Worm (Caenorhabditis elegans): Measurements from ENCODE around the gene hpo-34.

hpo-34 gene

ce11 chrX:11482134-11482533 lies 36.7 kb downstream of the hpo-34 start:
- TF ChIP-seq ceh-43 (GFP tag; optimal IDR thresholded peaks at IDR 0.05) (no peak), lin-13 (tag; optimal IDR thresholded peaks at IDR 0.05) (no peak), unc-120 (tag; optimal IDR thresholded peaks at IDR 0.05; ENCODE audit: poor library complexity, severe bottlenecking) (no peak), elt-3 (tag; optimal IDR thresholded peaks at IDR 0.05) (no peak)

ce11 chrX:11481825-11482093 lies 37.1 kb downstream of the hpo-34 start:
- TF ChIP-seq zip-8 (tag; optimal IDR thresholded peaks at IDR 0.05): no peak

ce11 chrX:11480990-11481824 lies 37.7 kb downstream of the hpo-34 start:
- TF ChIP-seq flh-1 (GFP tag; optimal IDR thresholded peaks at IDR 0.05): no peak
- TF ChIP-seq unc-62 (GFP tag; optimal IDR thresholded peaks at IDR 0.05): no peak
- TF ChIP-seq nhr-76 (tag; optimal IDR thresholded peaks at IDR 0.05): no peak
- TF ChIP-seq blmp-1 (tag; optimal IDR thresholded peaks at IDR 0.05): no peak
- TF ChIP-seq lsy-2 (tag; optimal IDR thresholded peaks at IDR 0.05): no peak
- TF ChIP-seq sptf-1 (tag; optimal IDR thresholded peaks at IDR 0.05): no peak
- no peak for TF ChIP-seq sem-2 (GFP tag; optimal IDR thresholded peaks at IDR 0.05)
- TF ChIP-seq nhr-237 (tag; optimal IDR thresholded peaks at IDR 0.05): no peak
- no peak for TF ChIP-seq snpc-4 (tag; optimal IDR thresholded peaks at IDR 0.05)
- TF ChIP-seq cnd-1 (tag; optimal IDR thresholded peaks at IDR 0.05): no peak
- no peak for TF ChIP-seq ces-1 (GFP tag; optimal IDR thresholded peaks at IDR 0.05)

- TF ChIP-seq nhr-12 (tag; optimal IDR thresholded peaks at IDR 0.05): no peak
- TF ChIP-seq zip-8 (tag; optimal IDR thresholded peaks at IDR 0.05): no peak
- no peak for TF ChIP-seq hlh-1 (tag; optimal IDR thresholded peaks at IDR 0.05)
- TF ChIP-seq sem-2 (GFP tag; optimal IDR thresholded peaks at IDR 0.05): no peak
- no peak for TF ChIP-seq elt-1 (tag; optimal IDR thresholded peaks at IDR 0.05; ENCODE audit: borderline replicate concordance, insufficient read depth)
- TF ChIP-seq unc-62 (GFP tag; optimal IDR thresholded peaks at IDR 0.05): no peak
- TF ChIP-seq nhr-28 (tag; optimal IDR thresholded peaks at IDR 0.05): no peak
- no peak for TF ChIP-seq sptf-1 (tag; optimal IDR thresholded peaks at IDR 0.05)
Observed at ce11 chrX:11480032-11480431, 38.8 kb downstream of the hpo-34 start.

ce11 chrX:11479321-11479863 lies 39.5 kb downstream of the hpo-34 start:
- TF ChIP-seq lin-13 (tag; optimal IDR thresholded peaks at IDR 0.05): no peak
- TF ChIP-seq ceh-83 (GFP tag; optimal IDR thresholded peaks at IDR 0.05): no peak
- TF ChIP-seq M03D4.4 (tag; optimal IDR thresholded peaks at IDR 0.05): no peak
- no peak for TF ChIP-seq bed-3 (GFP tag; optimal IDR thresholded peaks at IDR 0.05)
- TF ChIP-seq ceh-39 (tag; optimal IDR thresholded peaks at IDR 0.05): no peak
- TF ChIP-seq pha-4 (tag; optimal IDR thresholded peaks at IDR 0.05): no peak
- TF ChIP-seq flh-1 (GFP tag; optimal IDR thresholded peaks at IDR 0.05): no peak
- no peak for TF ChIP-seq ham-2 (GFP tag; optimal IDR thresholded peaks at IDR 0.05)
- TF ChIP-seq ceh-43 (GFP tag; optimal IDR thresholded peaks at IDR 0.05): no peak
- no peak for TF ChIP-seq sem-2 (GFP tag; optimal IDR thresholded peaks at IDR 0.05)
- no peak for TF ChIP-seq hlh-1 (tag; optimal IDR thresholded peaks at IDR 0.05)
- no peak for TF ChIP-seq nhr-12 (tag; optimal IDR thresholded peaks at IDR 0.05)
- no peak for TF ChIP-seq mab-5 (tag; optimal IDR thresholded peaks at IDR 0.05)
- TF ChIP-seq sptf-1 (tag; optimal IDR thresholded peaks at IDR 0.05): no peak

ce11 chrX:11478758-11479157 lies 40.1 kb downstream of the hpo-34 start:
- no peak for TF ChIP-seq lin-13 (tag; optimal IDR thresholded peaks at IDR 0.05)
- TF ChIP-seq M03D4.4 (tag; optimal IDR thresholded peaks at IDR 0.05): no peak
- no peak for TF ChIP-seq unc-62 (GFP tag; optimal IDR thresholded peaks at IDR 0.05)
- no peak for TF ChIP-seq ceh-43 (GFP tag; optimal IDR thresholded peaks at IDR 0.05)
- no peak for TF ChIP-seq sem-2 (GFP tag; optimal IDR thresholded peaks at IDR 0.05)
- no peak for TF ChIP-seq tbx-8 (GFP tag; optimal IDR thresholded peaks at IDR 0.05)
- TF ChIP-seq blmp-1 (tag; optimal IDR thresholded peaks at IDR 0.05): no peak
- TF ChIP-seq snpc-4 (tag; optimal IDR thresholded peaks at IDR 0.05): no peak
- TF ChIP-seq lsy-2 (tag; optimal IDR thresholded peaks at IDR 0.05): no peak
- TF ChIP-seq ceh-39 (tag; optimal IDR thresholded peaks at IDR 0.05): no peak
- TF ChIP-seq elt-3 (tag; optimal IDR thresholded peaks at IDR 0.05): no peak
- TF ChIP-seq bed-3 (GFP tag; optimal IDR thresholded peaks at IDR 0.05): no peak
- TF ChIP-seq ces-1 (GFP tag; optimal IDR thresholded peaks at IDR 0.05): no peak
